Worm (Caenorhabditis elegans) whole organism, midembryonic: ENCODE measurements around the gene spp-10.

ENCODE experiments used
- T22C8.4 ChIP-seq: fragments of 200-800 bp; sonication (Bioruptor generic); IDR thresholded peaks from 2 replicates; pipeline ENCODE4 v1.3.6; 2022; ENCODE audit warnings: missing genetic modification characterization, missing compliant biosample characterization
- cog-1 ChIP-seq: sonication (generic microtip); optimal IDR thresholded peaks from 2 replicates; lab custom pipeline; 2016; ENCODE audit warnings: missing genetic modification characterization, missing compliant biosample characterization
- flt-1 ChIP-seq: fragments of 200-800 bp; sonication (Bioruptor generic); IDR thresholded peaks from 2 replicates; pipeline ENCODE4 v1.3.6; 2022; ENCODE audit warnings: missing genetic modification characterization, missing compliant biosample characterization
- klf-2 ChIP-seq: fragments of 200-800 bp; sonication (Bioruptor generic); conservative IDR thresholded peaks from 2 replicates; pipeline ENCODE4 v1.3.6; 2022; ENCODE audit warnings: missing genetic modification reagents, missing genetic modification characterization, missing compliant biosample characterization
- med-1 ChIP-seq: sonication (generic microtip); optimal IDR thresholded peaks from 2 replicates; lab custom pipeline; 2017; ENCODE audit warnings: missing genetic modification characterization, mild to moderate bottlenecking, missing compliant biosample characterization, antibody characterized with exemption, missing genetic modification reagents; ENCODE audit not compliant: insufficient read depth
- ref-1 ChIP-seq: fragments of 200-800 bp; sonication (Bioruptor generic); conservative IDR thresholded peaks from 2 replicates; pipeline ENCODE4 v1.3.6; 2022; ENCODE audit warnings: missing genetic modification reagents, missing genetic modification characterization, missing compliant biosample characterization
- tab-1 ChIP-seq: fragments of 200-800 bp; sonication (Bioruptor generic); IDR thresholded peaks from 2 replicates; pipeline ENCODE4 v1.3.6; 2022; ENCODE audit warnings: missing genetic modification characterization, missing compliant biosample characterization
- ztf-23 ChIP-seq: fragments of 200-800 bp; sonication (Bioruptor generic); IDR thresholded peaks from 2 replicates; pipeline ENCODE4 v1.3.6; 2022; ENCODE audit warnings: missing genetic modification reagents, missing genetic modification characterization, missing compliant biosample characterization
- ztf-29 ChIP-seq: fragments of 200-800 bp; sonication (Bioruptor generic); IDR thresholded peaks from 2 replicates; pipeline ENCODE4 v1.3.6; 2022; ENCODE audit warnings: missing genetic modification reagents, missing genetic modification characterization, missing compliant biosample characterization

Gene spp-10

DNA sequence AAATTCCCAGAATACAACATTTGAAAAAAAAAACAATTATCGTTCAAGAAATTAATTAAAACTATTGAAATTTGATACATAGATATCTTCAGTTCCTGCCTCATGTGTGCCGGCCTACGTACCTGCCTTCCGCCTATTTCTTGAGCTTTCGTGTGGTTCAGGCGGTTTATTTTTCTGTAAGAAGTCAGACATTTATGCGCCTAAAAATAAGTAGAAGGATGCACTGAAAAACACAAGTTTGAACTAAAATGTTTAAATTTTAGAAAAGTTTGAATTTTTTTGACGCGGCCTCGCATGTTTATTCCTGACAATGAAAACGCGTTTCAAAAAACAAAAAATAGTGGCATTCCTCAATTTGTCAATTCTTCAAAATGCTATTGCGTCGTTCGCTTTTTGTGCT, 3.2 kb upstream of the spp-10 start, which contains the start of gene C28C12.11:
Gene C28C12.11 (plus strand): TSS at position 301 of the 400 bp plus-strand sequence.
- TF ChIP-seq med-1 (GFP tag; lab: Kevin White, UChicago) (no peak), ztf-23 (GFP tag; lab: Robert Waterston, UW) (no peak), T22C8.4 (GFP tag; lab: Robert Waterston, UW) (no peak), cog-1 (tag; lab: Kevin White, UChicago) (no peak), flt-1 (GFP tag; lab: Robert Waterston, UW) (no peak), ztf-29 (GFP tag; lab: Robert Waterston, UW) (no peak), klf-2 (no peak), ref-1 (GFP tag; lab: Robert Waterston, UW) (no peak), tab-1 (no peak)

- no peak for TF ChIP-seq cog-1 (tag; lab: Kevin White, UChicago)
- no peak for TF ChIP-seq flt-1 (GFP tag; lab: Robert Waterston, UW)
- TF ChIP-seq klf-2: no peak
- no peak for TF ChIP-seq ztf-23 (GFP tag; lab: Robert Waterston, UW)
- TF ChIP-seq ztf-29 (GFP tag; lab: Robert Waterston, UW): no peak
- no peak for TF ChIP-seq ref-1 (GFP tag; lab: Robert Waterston, UW)
- TF ChIP-seq tab-1: no peak
- TF ChIP-seq T22C8.4 (GFP tag; lab: Robert Waterston, UW): no peak
These were observed 1.8 kb upstream of the spp-10 start for ce11 chrIV:8475030-8475679.

- TF ChIP-seq ztf-29 (GFP tag; lab: Robert Waterston, UW) (no peak), klf-2 (no peak), tab-1 (no peak), T22C8.4 (GFP tag; lab: Robert Waterston, UW) (no peak), ref-1 (GFP tag; lab: Robert Waterston, UW) (no peak), med-1 (GFP tag; lab: Kevin White, UChicago) (no peak), cog-1 (tag; lab: Kevin White, UChicago) (no peak), flt-1 (GFP tag; lab: Robert Waterston, UW) (no peak), ztf-23 (GFP tag; lab: Robert Waterston, UW) (no peak)
These were observed 814 bp upstream of the spp-10 start for ce11 chrIV:8476166-8476565.

- TF ChIP-seq klf-2 (no peak), cog-1 (tag; lab: Kevin White, UChicago) (no peak), ztf-29 (GFP tag; lab: Robert Waterston, UW) (no peak), ztf-23 (GFP tag; lab: Robert Waterston, UW) (no peak), tab-1 (no peak), flt-1 (GFP tag; lab: Robert Waterston, UW) (no peak), T22C8.4 (GFP tag; lab: Robert Waterston, UW) (no peak), ref-1 (GFP tag; lab: Robert Waterston, UW) (no peak), med-1 (GFP tag; lab: Kevin White, UChicago) (no peak)
These were observed 1.5 kb downstream of the spp-10 start for ce11 chrIV:8478516-8478915.

DNA sequence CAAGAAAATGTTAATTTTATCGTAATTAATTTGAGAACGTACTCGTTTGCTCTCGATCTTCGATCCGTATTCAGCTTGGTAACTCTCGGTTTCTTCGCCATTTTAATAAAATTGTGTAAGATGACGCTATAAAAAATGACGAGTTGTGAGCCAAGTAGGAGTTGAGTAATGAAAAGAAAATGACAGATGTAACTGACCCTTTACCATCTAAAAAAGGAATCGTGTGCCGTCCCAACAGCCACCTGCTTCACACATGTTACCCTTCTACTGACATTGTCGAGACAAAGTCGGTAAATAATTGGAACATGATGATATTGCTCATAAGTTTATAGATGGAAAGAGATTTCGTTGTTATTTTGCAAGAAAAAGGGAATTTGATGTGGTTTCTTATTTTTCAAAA, 2.4 kb downstream of the spp-10 start, which contains the start of gene hlh-12:
Gene hlh-12 (minus strand): TSS at position 101 of the 400 bp plus-strand sequence.
- TF ChIP-seq tab-1 (no peak), klf-2 (no peak), ztf-29 (GFP tag; lab: Robert Waterston, UW) (no peak), T22C8.4 (GFP tag; lab: Robert Waterston, UW) (no peak), cog-1 (tag; lab: Kevin White, UChicago) (no peak), ref-1 (GFP tag; lab: Robert Waterston, UW) (no peak), ztf-23 (GFP tag; lab: Robert Waterston, UW) (no peak)

ce11 chrIV:8481308-8481707, 4.3 kb downstream of the spp-10 start, which contains the start of gene spp-8:
Gene spp-8 (plus strand): TSS chrIV:8481664.
- TF ChIP-seq tab-1: no peak
- no peak for TF ChIP-seq med-1 (GFP tag; lab: Kevin White, UChicago)
- TF ChIP-seq klf-2: no peak
- TF ChIP-seq ref-1 (GFP tag; lab: Robert Waterston, UW): no peak
- no peak for TF ChIP-seq T22C8.4 (GFP tag; lab: Robert Waterston, UW)
- TF ChIP-seq flt-1 (GFP tag; lab: Robert Waterston, UW): no peak
- no peak for TF ChIP-seq cog-1 (tag; lab: Kevin White, UChicago)
- no peak for TF ChIP-seq ztf-29 (GFP tag; lab: Robert Waterston, UW)
- TF ChIP-seq ztf-23 (GFP tag; lab: Robert Waterston, UW): no peak

- TF ChIP-seq klf-2 (no peak), T22C8.4 (GFP tag; lab: Robert Waterston, UW) (no peak), ztf-29 (GFP tag; lab: Robert Waterston, UW) (no peak)
These were observed 10.2 kb downstream of the spp-10 start, which contains the start of gene srlf-3 for ce11 chrIV:8487183-8487582. Gene srlf-3 (plus strand): TSS chrIV:8487483.

- TF ChIP-seq tab-1 (no peak), klf-2 (no peak), ref-1 (GFP tag; lab: Robert Waterston, UW) (no peak), cog-1 (tag; lab: Kevin White, UChicago) (no peak), T22C8.4 (GFP tag; lab: Robert Waterston, UW) (no peak), flt-1 (GFP tag; lab: Robert Waterston, UW) (no peak), ztf-23 (GFP tag; lab: Robert Waterston, UW) (no peak), med-1 (GFP tag; lab: Kevin White, UChicago) (no peak), ztf-29 (GFP tag; lab: Robert Waterston, UW) (no peak)
These were observed 11.1 kb downstream of the spp-10 start for ce11 chrIV:8488043-8488442.

DNA sequence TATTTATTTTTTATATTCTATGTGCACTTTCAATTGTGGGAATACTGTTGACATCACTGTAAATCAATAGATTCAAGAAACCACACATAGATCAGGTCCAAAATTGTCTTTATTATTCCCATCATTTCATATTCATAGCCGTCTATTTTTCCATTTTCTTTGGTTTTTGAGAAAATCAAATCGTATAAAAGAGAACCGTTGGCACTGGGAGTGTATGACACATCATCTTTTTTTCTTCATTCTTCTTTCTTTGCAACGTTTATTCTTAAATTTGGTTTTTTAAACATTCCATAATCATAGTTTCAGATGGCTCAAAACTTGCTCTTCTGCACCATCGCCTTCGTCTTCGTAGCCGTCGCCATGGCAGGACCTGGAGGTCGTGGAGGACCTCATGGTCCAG, 12.9 kb downstream of the spp-10 start, which contains the start of gene srlf-2:
Gene srlf-2 (plus strand): TSS at position 301 of the 400 bp plus-strand sequence.
- TF ChIP-seq klf-2: no peak
- TF ChIP-seq ztf-23 (GFP tag; lab: Robert Waterston, UW): no peak
- no peak for TF ChIP-seq flt-1 (GFP tag; lab: Robert Waterston, UW)
- no peak for TF ChIP-seq cog-1 (tag; lab: Kevin White, UChicago)
- no peak for TF ChIP-seq med-1 (GFP tag; lab: Kevin White, UChicago)
- no peak for TF ChIP-seq ref-1 (GFP tag; lab: Robert Waterston, UW)
- TF ChIP-seq tab-1: no peak
- TF ChIP-seq T22C8.4 (GFP tag; lab: Robert Waterston, UW): no peak
- TF ChIP-seq ztf-29 (GFP tag; lab: Robert Waterston, UW): no peak
